Worm (Caenorhabditis elegans) whole organism, young adult: ENCODE data around the gene mbk-1.
A peak's percentile ranks its signal among the peaks of the same experiment; 100 is the strongest.

ENCODE experiments used
- B0261.1 ChIP-seq: sonication (generic microtip); optimal IDR thresholded peaks from 2 replicates; lab custom pipeline; 2016; ENCODE audit warnings: mild to moderate bottlenecking, missing genetic modification characterization, moderate library complexity, missing compliant biosample characterization
- F22D6.2 ChIP-seq: sonication (generic microtip); optimal IDR thresholded peaks from 2 replicates; lab custom pipeline; 2016; ENCODE audit warnings: mild to moderate bottlenecking, missing genetic modification characterization, missing compliant biosample characterization
- K12H6.12 ChIP-seq: fragments of 200-800 bp; sonication (Bioruptor generic); optimal IDR thresholded peaks from 2 replicates; lab custom pipeline; 2018; ENCODE audit warnings: mild to moderate bottlenecking, missing genetic modification characterization, missing compliant biosample characterization
- T26A5.8 ChIP-seq: sonication (generic microtip); optimal IDR thresholded peaks from 2 replicates; lab custom pipeline; 2016; ENCODE audit warnings: missing genetic modification characterization, missing compliant biosample characterization
- Y53G8AR.9 ChIP-seq: fragments of 200-800 bp; sonication (Bioruptor generic); conservative IDR thresholded peaks from 2 replicates; pipeline ENCODE4 v1.3.6; 2022; ENCODE audit warnings: missing genetic modification reagents, missing genetic modification characterization, missing compliant biosample characterization
- atf-7 ChIP-seq: sonication (generic microtip); optimal IDR thresholded peaks from 2 replicates; lab custom pipeline; 2017; ENCODE audit warnings: mild to moderate bottlenecking, missing genetic modification characterization, missing compliant biosample characterization
- athp-1 ChIP-seq: sonication (generic microtip); optimal IDR thresholded peaks from 2 replicates; lab custom pipeline; 2017; ENCODE audit warnings: mild to moderate bottlenecking, missing genetic modification characterization, missing compliant biosample characterization
- attf-3 ChIP-seq: fragments of 200-800 bp; sonication (Bioruptor generic); conservative IDR thresholded peaks from 2 replicates; pipeline ENCODE4 v1.3.6; 2022; ENCODE audit warnings: missing genetic modification reagents, missing genetic modification characterization, missing compliant biosample characterization
- attf-5 ChIP-seq: fragments of 200-800 bp; sonication (Bioruptor generic); optimal IDR thresholded peaks from 2 replicates; lab custom pipeline; 2018; ENCODE audit warnings: mild to moderate bottlenecking, missing genetic modification characterization, missing compliant biosample characterization
- ccch-3 ChIP-seq: fragments of 200-800 bp; sonication (Bioruptor generic); optimal IDR thresholded peaks from 2 replicates; lab custom pipeline; 2018; ENCODE audit warnings: mild to moderate bottlenecking, missing genetic modification characterization, missing compliant biosample characterization
- dox-1 ChIP-seq: fragments of 200-800 bp; sonication (Bioruptor generic); IDR thresholded peaks from 2 replicates; pipeline ENCODE4 v1.3.6; 2022; ENCODE audit warnings: missing genetic modification reagents, missing genetic modification characterization, missing compliant biosample characterization
- egrh-3 ChIP-seq: fragments of 200-800 bp; sonication (Bioruptor generic); IDR thresholded peaks from 2 replicates; pipeline ENCODE4 v1.3.6; 2022; ENCODE audit warnings: missing genetic modification reagents, missing genetic modification characterization, missing compliant biosample characterization
- ekl-4 ChIP-seq: fragments of 200-800 bp; sonication (Bioruptor generic); IDR thresholded peaks from 2 replicates; pipeline ENCODE4 v1.3.6; 2022; ENCODE audit warnings: missing genetic modification reagents, missing genetic modification characterization, missing compliant biosample characterization
- fkh-3 ChIP-seq: sonication (generic microtip); optimal IDR thresholded peaks from 2 replicates; lab custom pipeline; 2016; ENCODE audit warnings: mild to moderate bottlenecking, missing genetic modification characterization, missing compliant biosample characterization
- gei-17 ChIP-seq: fragments of 200-800 bp; sonication (Bioruptor generic); optimal IDR thresholded peaks from 2 replicates; lab custom pipeline; 2018; ENCODE audit warnings: mild to moderate bottlenecking, missing genetic modification characterization, missing compliant biosample characterization
- him-1 ChIP-seq: sonication (generic microtip); optimal IDR thresholded peaks from 2 replicates; lab custom pipeline; 2016; ENCODE audit warnings: missing genotype, missing genetic modification reagents, missing genetic modification characterization, missing compliant biosample characterization
- hlh-26 ChIP-seq: fragments of 200-800 bp; sonication (Bioruptor generic); conservative IDR thresholded peaks from 2 replicates; pipeline ENCODE4 v1.3.6; 2022; ENCODE audit warnings: missing genetic modification reagents, missing genetic modification characterization, missing compliant biosample characterization
- hmg-1.2 ChIP-seq: fragments of 200-800 bp; sonication (Bioruptor generic); IDR thresholded peaks from 2 replicates; pipeline ENCODE4 v1.3.6; 2022; ENCODE audit warnings: missing genetic modification reagents, missing genetic modification characterization, missing compliant biosample characterization
- hmg-20 ChIP-seq: fragments of 200-800 bp; sonication (Bioruptor generic); IDR thresholded peaks from 2 replicates; pipeline ENCODE4 v1.3.6; 2022; ENCODE audit warnings: missing genetic modification reagents, missing genetic modification characterization, missing compliant biosample characterization
- let-607 ChIP-seq, 2 experiments: fragments of 200-800 bp in 1 of 2; sonication (Bioruptor generic) in 1 of 2; sonication (generic microtip) in 1 of 2; optimal IDR thresholded peaks; 2 replicates each; lab custom pipeline; 2016 to 2018; ENCODE audit warnings: mild to moderate bottlenecking in 2 of 2, missing compliant biosample characterization in 2 of 2, missing genetic modification characterization in 2 of 2, moderate library complexity in 2 of 2, missing genotype in 1 of 2
- lin-54 ChIP-seq: fragments of 200-800 bp; sonication (Bioruptor generic); optimal IDR thresholded peaks from 2 replicates; lab custom pipeline; 2018; ENCODE audit warnings: mild to moderate bottlenecking, missing genetic modification characterization, missing compliant biosample characterization
- lsy-27 ChIP-seq: sonication (generic microtip); optimal IDR thresholded peaks from 2 replicates; lab custom pipeline; 2017; ENCODE audit warnings: missing genetic modification characterization, mild to moderate bottlenecking, missing compliant biosample characterization, antibody characterized with exemption, missing genotype, borderline replicate concordance; ENCODE audit not compliant: insufficient read depth
- nfya-2 ChIP-seq: fragments of 200-800 bp; sonication (Bioruptor generic); IDR thresholded peaks from 2 replicates; pipeline ENCODE4 v1.3.6; 2022; ENCODE audit warnings: missing genetic modification reagents, missing genetic modification characterization, missing compliant biosample characterization
- nhr-80 ChIP-seq: sonication (generic microtip); optimal IDR thresholded peaks from 2 replicates; lab custom pipeline; 2016; ENCODE audit warnings: missing genetic modification characterization, missing compliant biosample characterization
- nhr-90 ChIP-seq: sonication (generic microtip); optimal IDR thresholded peaks from 2 replicates; lab custom pipeline; 2016; ENCODE audit warnings: missing genotype, mild to moderate bottlenecking, missing genetic modification characterization, missing compliant biosample characterization
- rcor-1 ChIP-seq: fragments of 200-800 bp; sonication (Bioruptor generic); IDR thresholded peaks from 2 replicates; pipeline ENCODE4 v1.3.6; 2022; ENCODE audit warnings: missing genetic modification reagents, missing genetic modification characterization, missing compliant biosample characterization
- rpc-1 ChIP-seq, 2 experiments: fragments of 150-350 bp in 1 of 2; sonication (generic microtip) in 1 of 2; optimal IDR thresholded peaks; 2 replicates each; lab custom pipeline; 2014 to 2018; ENCODE audit warnings: missing biosample characterization in 1 of 2, missing genetic modification characterization in 1 of 2, missing genetic modification reagents in 1 of 2, missing genotype in 1 of 2
- sea-2 ChIP-seq: fragments of 200-800 bp; sonication (Bioruptor generic); IDR thresholded peaks from 2 replicates; pipeline ENCODE4 v1.3.6; 2022; ENCODE audit warnings: missing genetic modification characterization, missing compliant biosample characterization
- snpc-1.3 ChIP-seq: sonication (generic microtip); optimal IDR thresholded peaks from 2 replicates; lab custom pipeline; 2017; ENCODE audit warnings: missing genetic modification characterization, mild to moderate bottlenecking, missing compliant biosample characterization, antibody characterized with exemption, moderate library complexity, missing genotype, missing genetic modification reagents; ENCODE audit not compliant: insufficient read depth
- somi-1 ChIP-seq: fragments of 200-800 bp; sonication (Bioruptor generic); optimal IDR thresholded peaks from 2 replicates; lab custom pipeline; 2018; ENCODE audit warnings: mild to moderate bottlenecking, missing genetic modification characterization, missing compliant biosample characterization
- unc-62 ChIP-seq: fragments of 150-350 bp; optimal IDR thresholded peaks from 2 replicates; lab custom pipeline; 2014; ENCODE audit warnings: missing biosample characterization, missing genetic modification reagents, missing genetic modification characterization
- zfh-2 ChIP-seq: fragments of 200-800 bp; sonication (Bioruptor generic); conservative IDR thresholded peaks from 2 replicates; pipeline ENCODE4 v1.3.6; 2022; ENCODE audit warnings: missing genetic modification reagents, missing genetic modification characterization, missing compliant biosample characterization
- ztf-28 ChIP-seq: fragments of 200-800 bp; sonication (Bioruptor generic); IDR thresholded peaks from 2 replicates; pipeline ENCODE4 v1.3.6; 2022; ENCODE audit warnings: missing genetic modification reagents, missing genetic modification characterization, missing compliant biosample characterization

mbk-1 gene

ce11 chrX:14783434-14784142 is 40.8 kb downstream of the mbk-1 start (continued):
- TF ChIP-seq lsy-27 (tag; lab: Kevin White, UChicago) (no peak), athp-1 (no peak), attf-5 (GFP tag; lab: Kevin White, UChicago) (no peak), T26A5.8 (no peak), B0261.1 (tag; lab: Kevin White, UChicago) (no peak), hmg-1.2 (GFP tag; lab: Robert Waterston, UW) (no peak), hmg-20 (no peak), rpc-1 (optimal IDR thresholded peaks at IDR 0.05; lab: Kevin White, UChicago) (no peak), rpc-1 (tag; optimal IDR thresholded peaks at IDR 0.05; lab: Kevin White, UChicago) (no peak), ztf-28 (GFP tag; lab: Robert Waterston, UW) (no peak)

- TF ChIP-seq snpc-1.3 (tag; lab: Kevin White, UChicago) (no peak), gei-17 (GFP tag; lab: Kevin White, UChicago) (no peak), K12H6.12 (tag; lab: Kevin White, UChicago) (no peak), dox-1 (GFP tag; lab: Robert Waterston, UW) (peak; percentile 38; the same call in 1 of the 2 replicates), let-607 (tag; optimal IDR thresholded peaks at IDR 0.05; lab: Kevin White, UChicago) (peak; percentile 18 to 92), unc-62 (GFP tag; lab: Kevin White, UChicago) (peak; percentile 57), nhr-90 (tag; lab: Kevin White, UChicago) (peak; percentile 18), hlh-26 (GFP tag; lab: Robert Waterston, UW) (no peak), nhr-80 (peak; percentile 78), atf-7 (tag; lab: Kevin White, UChicago) (peak; percentile 71)
- TF ChIP-seq, all 124 proteins: peak for 6
Observed at ce11 chrX:14780176-14780575, 44.2 kb downstream of the mbk-1 start.

- no peak for TF ChIP-seq egrh-3 (GFP tag; lab: Robert Waterston, UW)
- TF ChIP-seq fkh-3 (tag; lab: Kevin White, UChicago): no peak
- TF ChIP-seq nfya-2 (GFP tag; lab: Robert Waterston, UW): no peak
- no peak for TF ChIP-seq sea-2 (GFP tag; lab: Robert Waterston, UW)
- TF ChIP-seq ekl-4 (GFP tag; lab: Robert Waterston, UW): no peak
- TF ChIP-seq him-1 (tag; lab: Kevin White, UChicago): no peak
- no peak for TF ChIP-seq Y53G8AR.9 (GFP tag; lab: Robert Waterston, UW)
- no peak for TF ChIP-seq attf-3 (GFP tag; lab: Robert Waterston, UW)
- TF ChIP-seq rcor-1 (GFP tag; lab: Robert Waterston, UW): no peak
- no peak for TF ChIP-seq somi-1 (GFP tag; lab: Kevin White, UChicago)
- TF ChIP-seq ccch-3 (GFP tag; lab: Kevin White, UChicago): no peak
- TF ChIP-seq F22D6.2 (tag; lab: Kevin White, UChicago): no peak
Observed at ce11 chrX:14778112-14778511, 46.2 kb downstream of the mbk-1 start.

ce11 chrX:14776312-14776711 is 48.0 kb downstream of the mbk-1 start:
- peak; percentile 77 for TF ChIP-seq zfh-2 (GFP tag; lab: Robert Waterston, UW)
- TF ChIP-seq lin-54 (GFP tag; lab: Kevin White, UChicago): no peak
